Fruit fly (Drosophila melanogaster) whole organism, embryonic: ENCODE measurements around the gene Or74a.

Source experiments
- Blimp-1 ChIP-seq: fragments of 200-800 bp; sonication (Bioruptor generic); optimal IDR thresholded peaks from 3 replicates; lab custom pipeline; 2018; ENCODE audit warnings: missing biosample characterization, missing genetic modification characterization, mild to moderate bottlenecking, moderate library complexity, missing genetic modification reagents
- CG10147 ChIP-seq: fragments of 200-800 bp; sonication (Bioruptor generic); optimal IDR thresholded peaks from 2 replicates; lab custom pipeline; 2019; ENCODE audit warnings: missing biosample characterization, mild to moderate bottlenecking, missing genetic modification characterization, moderate library complexity
- CG11247 ChIP-seq: fragments of 200-800 bp; sonication (Bioruptor generic); IDR thresholded peaks from 2 replicates; pipeline ENCODE4 v1.3.6; 2022; ENCODE audit warnings: missing biosample characterization, missing genetic modification characterization
- CG13624 ChIP-seq: fragments of 200-800 bp; sonication (Bioruptor generic); optimal IDR thresholded peaks from 2 replicates; lab custom pipeline; 2016; ENCODE audit warnings: missing biosample characterization, missing genetic modification characterization
- CG13894 ChIP-seq: fragments of 200-800 bp; sonication (Bioruptor generic); optimal IDR thresholded peaks from 3 replicates; lab custom pipeline; 2018; ENCODE audit warnings: missing biosample characterization, mild to moderate bottlenecking, missing genetic modification characterization, moderate library complexity
- CG14667 ChIP-seq: fragments of 200-800 bp; sonication (Bioruptor generic); IDR thresholded peaks from 2 replicates; pipeline ENCODE4 v1.3.6; 2022; ENCODE audit warnings: missing biosample characterization, missing genetic modification characterization
- CG14710 ChIP-seq: fragments of 200-800 bp; sonication (Bioruptor generic); optimal IDR thresholded peaks from 3 replicates; lab custom pipeline; 2019; ENCODE audit warnings: missing biosample characterization, mild to moderate bottlenecking, missing genetic modification characterization, moderate library complexity
- CG14860 ChIP-seq: fragments of 200-800 bp; sonication (Bioruptor generic); IDR thresholded peaks from 3 replicates; pipeline ENCODE4 v1.3.6; 2022; ENCODE audit warnings: missing biosample characterization, missing genetic modification characterization; ENCODE audit not compliant: partially characterized antibody
- CG15073 ChIP-seq: fragments of 200-800 bp; sonication (Bioruptor generic); optimal IDR thresholded peaks from 2 replicates; lab custom pipeline; 2016; ENCODE audit warnings: missing biosample characterization, missing genetic modification characterization
- CG1529 ChIP-seq: fragments of 200-800 bp; sonication (Bioruptor generic); optimal IDR thresholded peaks from 3 replicates; lab custom pipeline; 2018; ENCODE audit warnings: missing biosample characterization, missing genetic modification characterization
- CG15601 ChIP-seq: fragments of 200-800 bp; sonication (Bioruptor generic); optimal IDR thresholded peaks from 3 replicates; lab custom pipeline; 2019; ENCODE audit warnings: missing biosample characterization, mild to moderate bottlenecking, missing genetic modification characterization, moderate library complexity
- CG1647 ChIP-seq: fragments of 200-800 bp; sonication (Bioruptor generic); optimal IDR thresholded peaks from 3 replicates; lab custom pipeline; 2016; ENCODE audit warnings: missing biosample characterization, missing genetic modification characterization
- CG17328 ChIP-seq: fragments of 200-800 bp; sonication (Bioruptor generic); IDR thresholded peaks from 2 replicates; pipeline ENCODE4 v1.3.6; 2022; ENCODE audit warnings: missing biosample characterization, missing genetic modification characterization
- CG17359 ChIP-seq: fragments of 200-800 bp; sonication (Bioruptor generic); optimal IDR thresholded peaks from 3 replicates; lab custom pipeline; 2018; ENCODE audit warnings: missing biosample characterization, mild to moderate bottlenecking, missing genetic modification characterization, moderate library complexity
- CG18011 ChIP-seq: fragments of 200-800 bp; sonication (Bioruptor generic); optimal IDR thresholded peaks from 2 replicates; lab custom pipeline; 2017; ENCODE audit warnings: missing biosample characterization, missing genetic modification characterization, mild to moderate bottlenecking, moderate library complexity, missing genotype
- CG18262 ChIP-seq: fragments of 200-800 bp; optimal IDR thresholded peaks from 3 replicates; lab custom pipeline; 2019; ENCODE audit warnings: missing biosample characterization, mild to moderate bottlenecking, missing genetic modification characterization, moderate library complexity
- CG2678 ChIP-seq: fragments of 200-800 bp; sonication (Bioruptor generic); optimal IDR thresholded peaks from 3 replicates; lab custom pipeline; 2019; ENCODE audit warnings: missing biosample characterization, mild to moderate bottlenecking, missing genetic modification characterization, moderate library complexity
- CG3163 ChIP-seq: fragments of 200-800 bp; sonication (Bioruptor generic); optimal IDR thresholded peaks from 3 replicates; lab custom pipeline; 2016; ENCODE audit warnings: missing biosample characterization, missing genetic modification characterization
- CG34224 ChIP-seq: fragments of 200-800 bp; sonication (Bioruptor generic); IDR thresholded peaks from 3 replicates; pipeline ENCODE4 v1.3.6; 2022; ENCODE audit warnings: missing biosample characterization, missing genetic modification characterization; ENCODE audit not compliant: partially characterized antibody
- CG3726 ChIP-seq: fragments of 200-800 bp; sonication (Bioruptor generic); IDR thresholded peaks from 3 replicates; pipeline ENCODE4, ENCODE4 v1.3.6; 2022; ENCODE audit warnings: missing biosample characterization, missing genetic modification characterization
- CG4730 ChIP-seq: fragments of 200-800 bp; sonication (Bioruptor generic); IDR thresholded peaks from 2 replicates; pipeline ENCODE4 v1.3.6; 2022; ENCODE audit warnings: missing biosample characterization, missing genetic modification characterization
- CG6689 ChIP-seq: fragments of 200-800 bp; sonication (Bioruptor generic); IDR thresholded peaks from 2 replicates; pipeline ENCODE4 v1.3.6; 2022; ENCODE audit warnings: missing biosample characterization, missing genetic modification characterization
- CG7987 ChIP-seq: fragments of 200-800 bp; sonication (Bioruptor generic); optimal IDR thresholded peaks from 2 replicates; lab custom pipeline; 2018; ENCODE audit warnings: missing biosample characterization, mild to moderate bottlenecking, missing genetic modification characterization, moderate library complexity
- CG8290 ChIP-seq, 3 experiments: fragments of 200-800 bp; sonication (Bioruptor generic); optimal IDR thresholded peaks; 2 replicates each; lab custom pipeline; 2016 to 2019; ENCODE audit warnings: missing biosample characterization in 3 of 3, missing genetic modification characterization in 3 of 3, mild to moderate bottlenecking in 2 of 3, moderate library complexity in 1 of 3
- CG9876 ChIP-seq: fragments of 200-800 bp; sonication (Bioruptor generic); optimal IDR thresholded peaks from 2 replicates; lab custom pipeline; 2016; ENCODE audit warnings: missing biosample characterization, missing genetic modification characterization
- Camta ChIP-seq: fragments of 200-800 bp; sonication (Bioruptor generic); optimal IDR thresholded peaks from 2 replicates; lab custom pipeline; 2016; ENCODE audit warnings: missing biosample characterization, missing genetic modification characterization
- Dip2 ChIP-seq: fragments of 200-800 bp; sonication (Bioruptor generic); IDR thresholded peaks from 2 replicates; pipeline ENCODE4 v1.3.6; 2022; ENCODE audit warnings: missing biosample characterization, missing genetic modification characterization
- Hr3 ChIP-seq: fragments of 200-800 bp; sonication (Bioruptor generic); optimal IDR thresholded peaks from 3 replicates; lab custom pipeline; 2016; ENCODE audit warnings: missing biosample characterization, missing genetic modification characterization
- Meics ChIP-seq: fragments of 200-800 bp; sonication (Bioruptor generic); optimal IDR thresholded peaks from 2 replicates; lab custom pipeline; 2017; ENCODE audit warnings: missing biosample characterization, mild to moderate bottlenecking, missing genetic modification characterization
- NK7.1 ChIP-seq: fragments of 200-800 bp; sonication (Bioruptor generic); optimal IDR thresholded peaks from 3 replicates; lab custom pipeline; 2016; ENCODE audit warnings: missing biosample characterization, missing genetic modification characterization
- Nf-YA ChIP-seq: fragments of 200-800 bp; sonication (Bioruptor generic); IDR thresholded peaks from 2 replicates; pipeline ENCODE4 v1.3.6; 2022; ENCODE audit warnings: missing biosample characterization, missing genetic modification characterization
- Sry-δ ChIP-seq: fragments of 200-800 bp; sonication (Bioruptor generic); optimal IDR thresholded peaks from 2 replicates; lab custom pipeline; 2016; ENCODE audit warnings: missing biosample characterization, missing genetic modification characterization
- abd-A ChIP-seq: fragments of 200-800 bp; sonication (Bioruptor generic); optimal IDR thresholded peaks from 3 replicates; lab custom pipeline; 2019; ENCODE audit warnings: missing biosample characterization, mild to moderate bottlenecking, missing genetic modification characterization, moderate library complexity
- al ChIP-seq: fragments of 200-800 bp; sonication (Bioruptor generic); IDR thresholded peaks from 2 replicates; pipeline ENCODE4 v1.3.6; 2022; ENCODE audit warnings: missing biosample characterization, missing genetic modification characterization
- bowl ChIP-seq: fragments of 200-800 bp; sonication (Bioruptor generic); IDR thresholded peaks from 2 replicates; pipeline ENCODE4 v1.3.6; 2022; ENCODE audit warnings: missing biosample characterization, missing genetic modification characterization
- ci ChIP-seq: fragments of 200-800 bp; sonication (Bioruptor generic); IDR thresholded peaks from 3 replicates; pipeline ENCODE4 v1.3.6; 2022; ENCODE audit warnings: missing biosample characterization, missing genetic modification characterization
- corto ChIP-seq: fragments of 200-800 bp; sonication (Bioruptor generic); optimal IDR thresholded peaks from 2 replicates; lab custom pipeline; 2016; ENCODE audit warnings: missing biosample characterization, mild to moderate bottlenecking, missing genetic modification characterization, moderate library complexity
- croc ChIP-seq: fragments of 200-800 bp; sonication (Bioruptor generic); conservative IDR thresholded peaks from 3 replicates; pipeline ENCODE4 v1.3.6; 2022; ENCODE audit warnings: missing biosample characterization, missing genetic modification characterization
- dati ChIP-seq: fragments of 200-800 bp; sonication (Bioruptor generic); IDR thresholded peaks from 2 replicates; pipeline ENCODE4 v1.3.6; 2022; ENCODE audit warnings: missing biosample characterization, missing genetic modification characterization
- dysf ChIP-seq: fragments of 200-800 bp; sonication (Bioruptor generic); IDR thresholded peaks from 3 replicates; pipeline ENCODE4 v1.3.6; 2022; ENCODE audit warnings: missing biosample characterization, missing genetic modification characterization
- exex ChIP-seq: fragments of 200-800 bp; sonication (Bioruptor generic); optimal IDR thresholded peaks from 4 replicates; lab custom pipeline; 2018; ENCODE audit warnings: missing biosample characterization, mild to moderate bottlenecking, missing genetic modification characterization, moderate library complexity
- grn ChIP-seq: fragments of 200-800 bp; sonication (Bioruptor generic); optimal IDR thresholded peaks from 3 replicates; lab custom pipeline; 2017; ENCODE audit warnings: missing biosample characterization, missing genetic modification characterization
- jumu ChIP-seq: fragments of 200-800 bp; sonication (Bioruptor generic); optimal IDR thresholded peaks from 3 replicates; lab custom pipeline; 2016; ENCODE audit warnings: missing biosample characterization, missing genetic modification characterization
- ken ChIP-seq: fragments of 200-800 bp; sonication (Bioruptor generic); IDR thresholded peaks from 3 replicates; pipeline ENCODE4 v1.3.6; 2022; ENCODE audit warnings: missing biosample characterization, missing genetic modification characterization
- lbe ChIP-seq: fragments of 200-800 bp; sonication (Bioruptor generic); optimal IDR thresholded peaks from 2 replicates; lab custom pipeline; 2016; ENCODE audit warnings: missing biosample characterization, mild to moderate bottlenecking, missing genetic modification characterization
- pum ChIP-seq: fragments of 200-800 bp; sonication (Bioruptor generic); optimal IDR thresholded peaks from 2 replicates; lab custom pipeline; 2016; ENCODE audit warnings: missing biosample characterization, missing genetic modification characterization
- pzg ChIP-seq: fragments of 200-800 bp; sonication (Bioruptor generic); optimal IDR thresholded peaks from 3 replicates; lab custom pipeline; 2018; ENCODE audit warnings: missing biosample characterization, mild to moderate bottlenecking, missing genetic modification characterization, moderate library complexity
- schlank ChIP-seq: fragments of 200-800 bp; sonication (Bioruptor generic); optimal IDR thresholded peaks from 2 replicates; lab custom pipeline; 2018; ENCODE audit warnings: missing biosample characterization, mild to moderate bottlenecking, missing genetic modification characterization
- sim ChIP-seq: fragments of 200-800 bp; sonication (Bioruptor generic); IDR thresholded peaks from 2 replicates; pipeline ENCODE4 v1.3.6; 2022; ENCODE audit warnings: missing biosample characterization, missing genetic modification characterization
- so ChIP-seq: fragments of 200-800 bp; sonication (Bioruptor generic); IDR thresholded peaks from 3 replicates; pipeline ENCODE4 v1.3.6; 2022; ENCODE audit warnings: missing biosample characterization, missing genetic modification characterization
- tin ChIP-seq: fragments of 200-800 bp; sonication (Bioruptor generic); optimal IDR thresholded peaks from 3 replicates; lab custom pipeline; 2016; ENCODE audit warnings: missing biosample characterization, missing genetic modification characterization
- twi ChIP-seq: fragments of 200-800 bp; optimal IDR thresholded peaks from 2 replicates; lab custom pipeline; 2019; ENCODE audit warnings: missing biosample characterization, mild to moderate bottlenecking, missing genetic modification characterization, moderate library complexity

Gene Or74a

dm6 chr3L:17339122-17339521 is 10.2 kb upstream of the Or74a start, which contains the start of gene CG6479 (continued):
- TF ChIP-seq jumu: no peak
- no peak for TF ChIP-seq exex (tag; lab: Kevin White, UChicago)
- TF ChIP-seq CG17359: no peak
- TF ChIP-seq Sry-δ (GFP tag; lab: Kevin White, UChicago): peak; percentile 61
- TF ChIP-seq CG34224 (GFP tag; lab: Robert Waterston, UW): no peak
- TF ChIP-seq abd-A (tag; lab: Kevin White, UChicago): no peak
- TF ChIP-seq CG17328 (GFP tag; lab: Robert Waterston, UW): no peak
- no peak for TF ChIP-seq grn (GFP tag; lab: Kevin White, UChicago)
- no peak for TF ChIP-seq schlank (tag; lab: Kevin White, UChicago)
- no peak for TF ChIP-seq Nf-YA
- TF ChIP-seq lbe (GFP tag; lab: Kevin White, UChicago): no peak
- TF ChIP-seq CG13894 (tag; lab: Kevin White, UChicago): no peak
- TF ChIP-seq CG2678 (tag; lab: Kevin White, UChicago): no peak
- TF ChIP-seq Dip2 (GFP tag; lab: Robert Waterston, UW): no peak
- TF ChIP-seq so (GFP tag; lab: Robert Waterston, UW): no peak
- TF ChIP-seq al (GFP tag; lab: Robert Waterston, UW): no peak
- TF ChIP-seq CG13624 (GFP tag; lab: Kevin White, UChicago): no peak
- no peak for TF ChIP-seq CG9876 (GFP tag; lab: Kevin White, UChicago)
- no peak for TF ChIP-seq CG15073 (GFP tag; lab: Kevin White, UChicago)
- no peak for TF ChIP-seq CG6689
- no peak for TF ChIP-seq dati (GFP tag; lab: Robert Waterston, UW)
- TF ChIP-seq corto (GFP tag; lab: Kevin White, UChicago): no peak
- peak; percentile 74 for TF ChIP-seq pzg (GFP tag; lab: Kevin White, UChicago)
- TF ChIP-seq tin (GFP tag; lab: Kevin White, UChicago): no peak
- no peak for TF ChIP-seq NK7.1
- peak; percentile 47 for TF ChIP-seq CG14710 (tag; lab: Kevin White, UChicago)
- TF ChIP-seq CG8290 (GFP tag; optimal IDR thresholded peaks at IDR 0.05; lab: Kevin White, UChicago): peak; percentile 52
- no peak for TF ChIP-seq CG8290 (tag; optimal IDR thresholded peaks at IDR 0.05; lab: Kevin White, UChicago)
- TF ChIP-seq CG10147 (GFP tag; lab: Kevin White, UChicago): no peak
- TF ChIP-seq Hr3: no peak
- TF ChIP-seq dysf (GFP tag; lab: Robert Waterston, UW): no peak
- TF ChIP-seq Meics (GFP tag; lab: Kevin White, UChicago): no peak
- TF ChIP-seq CG11247 (GFP tag; lab: Robert Waterston, UW): no peak
- TF ChIP-seq CG14667 (GFP tag; lab: Robert Waterston, UW): no peak
- no peak for TF ChIP-seq CG1529
- TF ChIP-seq CG4730 (GFP tag; lab: Robert Waterston, UW): no peak
- no peak for TF ChIP-seq CG15601 (tag; lab: Kevin White, UChicago)
- TF ChIP-seq CG18011 (GFP tag; lab: Kevin White, UChicago): no peak
- TF ChIP-seq Blimp-1 (GFP tag; lab: Kevin White, UChicago): no peak
- no peak for TF ChIP-seq CG1647
- no peak for TF ChIP-seq CG18262 (tag; lab: Kevin White, UChicago)
- TF ChIP-seq twi: no peak
- TF ChIP-seq CG3163 (GFP tag; lab: Kevin White, UChicago): no peak
- no peak for TF ChIP-seq ken (GFP tag; lab: Robert Waterston, UW)
- TF ChIP-seq pum (GFP tag; lab: Kevin White, UChicago): no peak
- TF ChIP-seq ci (GFP tag; lab: Robert Waterston, UW): no peak
- no peak for TF ChIP-seq bowl (GFP tag; lab: Robert Waterston, UW)
- TF ChIP-seq Camta (GFP tag; lab: Kevin White, UChicago): no peak
- no peak for TF ChIP-seq CG3726 (GFP tag; lab: Robert Waterston, UW)
- no peak for TF ChIP-seq sim
- no peak for TF ChIP-seq croc
- no peak for TF ChIP-seq CG7987 (GFP tag; lab: Kevin White, UChicago)
- TF ChIP-seq CG14860 (GFP tag; lab: Robert Waterston, UW): no peak
